Fruit fly (Drosophila melanogaster) Kc167 (cell line): ENCODE results near the gene CG12268.

Experiments used
- Myc ChIP-seq: fragments of >200 bp; optimal IDR thresholded peaks from 2 replicates; lab custom pipeline; 2017; ENCODE audit warnings: missing external identifiers
- Sin3A ChIP-seq: fragments of >200 bp; optimal IDR thresholded peaks from 2 replicates; lab custom pipeline; 2018; ENCODE audit warnings: missing external identifiers
- h ChIP-seq: fragments of >200 bp; optimal IDR thresholded peaks from 3 replicates; lab custom pipeline; 2018; ENCODE audit warnings: missing external identifiers
- insv ChIP-seq: fragments of >200 bp; optimal IDR thresholded peaks from 3 replicates; lab custom pipeline; 2018; ENCODE audit warnings: missing external identifiers
- psq ChIP-seq: fragments of >200 bp; optimal IDR thresholded peaks from 2 replicates; lab custom pipeline; 2017; ENCODE audit warnings: missing external identifiers
- ttk ChIP-seq: sonication (Bioruptor generic); optimal IDR thresholded peaks from 2 replicates; lab custom pipeline; 2017; ENCODE audit warnings: missing external identifiers

Gene CG12268

dm6 chr3R:23964913-23965718 is 16.9 kb upstream of the CG12268 start:
- no peak for TF ChIP-seq Sin3A (lab: Kevin White, UChicago)
- no peak for TF ChIP-seq Myc (lab: Kevin White, UChicago)
- no peak for TF ChIP-seq insv (lab: Kevin White, UChicago)
- TF ChIP-seq psq (lab: Kevin White, UChicago) = no peak
- no peak for TF ChIP-seq ttk (lab: Kevin White, UChicago)
- TF ChIP-seq h = no peak

- TF ChIP-seq insv (lab: Kevin White, UChicago) = no peak
- TF ChIP-seq Myc (lab: Kevin White, UChicago) = no peak
- no peak for TF ChIP-seq ttk (lab: Kevin White, UChicago)
- no peak for TF ChIP-seq h
- no peak for TF ChIP-seq Sin3A (lab: Kevin White, UChicago)
- no peak for TF ChIP-seq psq (lab: Kevin White, UChicago)
These were observed 14.6 kb upstream of the CG12268 start, which contains the start of gene CG31140 for dm6 chr3R:23962781-23963222. CG31140 (plus strand) TSS chr3R:23963180.

dm6 chr3R:23960865-23961264 is 12.6 kb upstream of the CG12268 start:
- TF ChIP-seq h (no peak), psq (lab: Kevin White, UChicago) (no peak), insv (lab: Kevin White, UChicago) (no peak), Myc (lab: Kevin White, UChicago) (no peak), Sin3A (lab: Kevin White, UChicago) (no peak), ttk (lab: Kevin White, UChicago) (no peak)

- TF ChIP-seq Sin3A (lab: Kevin White, UChicago) = no peak
- TF ChIP-seq ttk (lab: Kevin White, UChicago) = no peak
- TF ChIP-seq psq (lab: Kevin White, UChicago) = no peak
- no peak for TF ChIP-seq Myc (lab: Kevin White, UChicago)
- no peak for TF ChIP-seq insv (lab: Kevin White, UChicago)
- TF ChIP-seq h = no peak
These were observed 10.0 kb upstream of the CG12268 start, which contains the start of the genes GluProRS and AP-1sigma for dm6 chr3R:23958091-23958838. GluProRS (minus strand) TSS chr3R:23958391. AP-1sigma (plus strand) TSS chr3R:23958651.

dm6 chr3R:23955380-23955779 is 7.2 kb upstream of the CG12268 start:
- TF ChIP-seq insv (lab: Kevin White, UChicago) = no peak
- TF ChIP-seq Sin3A (lab: Kevin White, UChicago) = no peak
- no peak for TF ChIP-seq h
- no peak for TF ChIP-seq ttk (lab: Kevin White, UChicago)

dm6 chr3R:23948466-23949413 is 516 bp upstream of the CG12268 start:
- TF ChIP-seq ttk (lab: Kevin White, UChicago) = no peak
- no peak for TF ChIP-seq h
- no peak for TF ChIP-seq Sin3A (lab: Kevin White, UChicago)
- no peak for TF ChIP-seq insv (lab: Kevin White, UChicago)
- TF ChIP-seq psq (lab: Kevin White, UChicago) = no peak
- no peak for TF ChIP-seq Myc (lab: Kevin White, UChicago)

- no peak for TF ChIP-seq Sin3A (lab: Kevin White, UChicago)
- no peak for TF ChIP-seq Myc (lab: Kevin White, UChicago)
These were observed 1.2 kb downstream of the CG12268 start for dm6 chr3R:23947002-23947401.

- TF ChIP-seq h (no peak), Sin3A (lab: Kevin White, UChicago) (no peak), ttk (lab: Kevin White, UChicago) (no peak), insv (lab: Kevin White, UChicago) (no peak), Myc (lab: Kevin White, UChicago) (no peak), psq (lab: Kevin White, UChicago) (no peak)
These were observed 4.3 kb downstream of the CG12268 start for dm6 chr3R:23943843-23944356.

dm6 chr3R:23942965-23943413 is 5.2 kb downstream of the CG12268 start, which contains the start of gene Gdh:
Gdh (minus strand) TSS chr3R:23943101.
- TF ChIP-seq Myc (lab: Kevin White, UChicago) (no peak), Sin3A (lab: Kevin White, UChicago) (no peak), insv (lab: Kevin White, UChicago) (no peak), ttk (lab: Kevin White, UChicago) (no peak), psq (lab: Kevin White, UChicago) (no peak)

- TF ChIP-seq Sin3A (lab: Kevin White, UChicago) = no peak
- peak; percentile 96 for TF ChIP-seq ttk (lab: Kevin White, UChicago)
These were observed 5.7 kb downstream of the CG12268 start for dm6 chr3R:23942550-23942949.
